Fruit fly (Drosophila melanogaster) whole organism, embryonic: Measurements from ENCODE around the gene pr.

Source experiments
- Blimp-1 ChIP-seq: fragments of 200-800 bp; sonication (Bioruptor generic); optimal IDR thresholded peaks from 3 replicates; lab custom pipeline; 2018; ENCODE audit warnings: missing biosample characterization, missing genetic modification characterization, mild to moderate bottlenecking, moderate library complexity, missing genetic modification reagents
- CG11093 ChIP-seq: fragments of 200-800 bp; sonication (Bioruptor generic); IDR thresholded peaks from 3 replicates; pipeline ENCODE4 v1.3.6; 2022; ENCODE audit warnings: missing biosample characterization, missing genetic modification characterization
- CG11560 ChIP-seq: fragments of 200-800 bp; sonication (Bioruptor generic); IDR thresholded peaks from 3 replicates; pipeline ENCODE4 v1.3.6; 2022; ENCODE audit warnings: missing biosample characterization, missing genetic modification characterization
- CG12391 ChIP-seq: fragments of 200-800 bp; sonication (Bioruptor generic); optimal IDR thresholded peaks from 3 replicates; lab custom pipeline; 2018; ENCODE audit warnings: missing biosample characterization, mild to moderate bottlenecking, missing genetic modification characterization, moderate library complexity
- CG13424 ChIP-seq: fragments of 200-800 bp; sonication (Bioruptor generic); optimal IDR thresholded peaks from 2 replicates; lab custom pipeline; 2019; ENCODE audit warnings: missing biosample characterization, mild to moderate bottlenecking, missing genetic modification characterization, moderate library complexity
- CG14667 ChIP-seq: fragments of 200-800 bp; sonication (Bioruptor generic); IDR thresholded peaks from 2 replicates; pipeline ENCODE4 v1.3.6; 2022; ENCODE audit warnings: missing biosample characterization, missing genetic modification characterization
- CG18476 ChIP-seq: fragments of 200-800 bp; sonication (Bioruptor generic); optimal IDR thresholded peaks from 2 replicates; lab custom pipeline; 2016; ENCODE audit warnings: missing biosample characterization, mild to moderate bottlenecking, missing genetic modification characterization
- CG18599 ChIP-seq: fragments of 200-800 bp; sonication (Bioruptor generic); optimal IDR thresholded peaks from 3 replicates; lab custom pipeline; 2017; ENCODE audit warnings: missing biosample characterization, missing genetic modification characterization, mild to moderate bottlenecking, moderate library complexity, missing genetic modification reagents
- CG2120 ChIP-seq: fragments of 200-800 bp; sonication (Bioruptor generic); optimal IDR thresholded peaks from 3 replicates; lab custom pipeline; 2016; ENCODE audit warnings: missing biosample characterization, missing genetic modification characterization
- CG30431 ChIP-seq: fragments of 200-800 bp; sonication (Bioruptor generic); optimal IDR thresholded peaks from 2 replicates; lab custom pipeline; 2017; ENCODE audit warnings: missing biosample characterization, missing genetic modification characterization
- CG32767 ChIP-seq: fragments of 200-800 bp; sonication (Bioruptor generic); IDR thresholded peaks from 2 replicates; pipeline ENCODE4 v1.3.6; 2022; ENCODE audit warnings: missing biosample characterization, missing genetic modification characterization
- CG4730 ChIP-seq: fragments of 200-800 bp; sonication (Bioruptor generic); IDR thresholded peaks from 2 replicates; pipeline ENCODE4 v1.3.6; 2022; ENCODE audit warnings: missing biosample characterization, missing genetic modification characterization
- CG6765 ChIP-seq: fragments of 200-800 bp; sonication (Bioruptor generic); optimal IDR thresholded peaks from 3 replicates; lab custom pipeline; 2017; ENCODE audit warnings: missing biosample characterization, mild to moderate bottlenecking, missing genetic modification characterization
- CG6791 ChIP-seq: fragments of 200-800 bp; sonication (Bioruptor generic); IDR thresholded peaks from 3 replicates; pipeline ENCODE4 v1.3.6; 2022; ENCODE audit warnings: missing biosample characterization, missing genetic modification characterization; ENCODE audit not compliant: partially characterized antibody
- CG8290 ChIP-seq, 3 experiments: fragments of 200-800 bp; sonication (Bioruptor generic); optimal IDR thresholded peaks; 2 replicates each; lab custom pipeline; 2016 to 2019; ENCODE audit warnings: missing biosample characterization in 3 of 3, missing genetic modification characterization in 3 of 3, mild to moderate bottlenecking in 2 of 3, moderate library complexity in 1 of 3
- CG8478 ChIP-seq: fragments of >200 bp; optimal IDR thresholded peaks from 2 replicates; lab custom pipeline; 2018
- CG8944 ChIP-seq: fragments of 200-800 bp; sonication (Bioruptor generic); optimal IDR thresholded peaks from 3 replicates; lab custom pipeline; 2016; ENCODE audit warnings: missing biosample characterization, missing genetic modification characterization
- CG9437 ChIP-seq: fragments of 200-800 bp; sonication (Bioruptor generic); optimal IDR thresholded peaks from 2 replicates; lab custom pipeline; 2018; ENCODE audit warnings: missing biosample characterization, mild to moderate bottlenecking, missing genetic modification characterization
- CG9609 ChIP-seq: fragments of 200-800 bp; sonication (Bioruptor generic); optimal IDR thresholded peaks from 3 replicates; lab custom pipeline; 2016; ENCODE audit warnings: missing biosample characterization, missing genetic modification characterization
- CG9727 ChIP-seq: fragments of 200-800 bp; sonication (Bioruptor generic); optimal IDR thresholded peaks from 3 replicates; lab custom pipeline; 2017; ENCODE audit warnings: missing biosample characterization, mild to moderate bottlenecking, missing genetic modification characterization
- CoRest ChIP-seq: fragments of 200-800 bp; sonication (Bioruptor generic); optimal IDR thresholded peaks from 3 replicates; lab custom pipeline; 2018; ENCODE audit warnings: missing biosample characterization, mild to moderate bottlenecking, missing genetic modification characterization, moderate library complexity
- CrebB ChIP-seq: fragments of 200-800 bp; sonication (Bioruptor generic); optimal IDR thresholded peaks from 3 replicates; lab custom pipeline; 2018; ENCODE audit warnings: missing biosample characterization, mild to moderate bottlenecking, missing genetic modification characterization
- Dip3 ChIP-seq: fragments of 200-800 bp; sonication (Bioruptor generic); optimal IDR thresholded peaks from 3 replicates; lab custom pipeline; 2016; ENCODE audit warnings: missing biosample characterization, missing genetic modification characterization
- Ets65A ChIP-seq: fragments of 200-800 bp; sonication (Bioruptor generic); peaks from one replicate; lab custom pipeline; 2016; ENCODE audit warnings: missing biosample characterization, missing genetic modification characterization
- Hey ChIP-seq: fragments of 200-800 bp; sonication (Bioruptor generic); optimal IDR thresholded peaks from 3 replicates; lab custom pipeline; 2018; ENCODE audit warnings: missing biosample characterization, mild to moderate bottlenecking, missing genetic modification characterization
- HmgZ ChIP-seq: fragments of 200-800 bp; sonication (Bioruptor generic); optimal IDR thresholded peaks from 2 replicates; lab custom pipeline; 2018; ENCODE audit warnings: missing biosample characterization, mild to moderate bottlenecking, missing genetic modification characterization
- Hr3 ChIP-seq: fragments of 200-800 bp; sonication (Bioruptor generic); optimal IDR thresholded peaks from 3 replicates; lab custom pipeline; 2016; ENCODE audit warnings: missing biosample characterization, missing genetic modification characterization
- Lhr ChIP-seq: fragments of 200-800 bp; sonication (Bioruptor generic); optimal IDR thresholded peaks from 3 replicates; lab custom pipeline; 2017; ENCODE audit warnings: mild to moderate bottlenecking, missing biosample characterization, missing genetic modification reagents, missing genetic modification characterization
- MTF-1 ChIP-seq: fragments of 200-800 bp; sonication (Bioruptor generic); optimal IDR thresholded peaks from 2 replicates; lab custom pipeline; 2018; ENCODE audit warnings: missing biosample characterization, mild to moderate bottlenecking, missing genetic modification characterization, borderline replicate concordance
- Mad ChIP-seq: fragments of 200-800 bp; sonication (Bioruptor generic); optimal IDR thresholded peaks from 2 replicates; lab custom pipeline; 2016; ENCODE audit warnings: missing biosample characterization, missing genetic modification characterization
- Meics ChIP-seq: fragments of 200-800 bp; sonication (Bioruptor generic); optimal IDR thresholded peaks from 2 replicates; lab custom pipeline; 2017; ENCODE audit warnings: missing biosample characterization, mild to moderate bottlenecking, missing genetic modification characterization
- Neu2 ChIP-seq: fragments of 200-800 bp; sonication (Bioruptor generic); optimal IDR thresholded peaks from 3 replicates; lab custom pipeline; 2016; ENCODE audit warnings: missing biosample characterization, missing genetic modification characterization, borderline replicate concordance
- Side ChIP-seq: fragments of 200-800 bp; sonication (Bioruptor generic); optimal IDR thresholded peaks from 2 replicates; lab custom pipeline; 2016; ENCODE audit warnings: missing biosample characterization, missing genetic modification characterization
- Sry-δ ChIP-seq: fragments of 200-800 bp; sonication (Bioruptor generic); optimal IDR thresholded peaks from 2 replicates; lab custom pipeline; 2016; ENCODE audit warnings: missing biosample characterization, missing genetic modification characterization
- Usf ChIP-seq: fragments of 200-800 bp; sonication (Bioruptor generic); optimal IDR thresholded peaks from 2 replicates; lab custom pipeline; 2017; ENCODE audit warnings: missing genotype, missing biosample characterization, missing genetic modification characterization
- Vsx1 ChIP-seq: fragments of 200-800 bp; sonication (Bioruptor generic); optimal IDR thresholded peaks from 2 replicates; lab custom pipeline; 2017; ENCODE audit warnings: missing biosample characterization, mild to moderate bottlenecking, missing genetic modification characterization, missing genetic modification reagents
- az2 ChIP-seq: fragments of 200-800 bp; sonication (Bioruptor generic); optimal IDR thresholded peaks from 3 replicates; lab custom pipeline; 2016; ENCODE audit warnings: missing biosample characterization, missing genetic modification characterization
- caup ChIP-seq: fragments of 200-800 bp; sonication (Bioruptor generic); optimal IDR thresholded peaks from 3 replicates; lab custom pipeline; 2017; ENCODE audit warnings: missing biosample characterization, mild to moderate bottlenecking, missing genetic modification characterization, moderate library complexity; ENCODE audit not compliant: severe bottlenecking
- chm ChIP-seq: fragments of 200-800 bp; sonication (Bioruptor generic); IDR thresholded peaks from 2 replicates; pipeline ENCODE4 v1.3.6; 2022; ENCODE audit warnings: missing biosample characterization, missing genetic modification characterization
- danr ChIP-seq: fragments of 200-800 bp; sonication (Bioruptor generic); IDR thresholded peaks from 2 replicates; pipeline ENCODE4 v1.3.6; 2022; ENCODE audit warnings: missing biosample characterization, missing genetic modification characterization
- gsb-n ChIP-seq: fragments of 200-800 bp; sonication (Bioruptor generic); optimal IDR thresholded peaks from 3 replicates; lab custom pipeline; 2018; ENCODE audit warnings: missing biosample characterization, mild to moderate bottlenecking, missing genetic modification characterization
- klu ChIP-seq: fragments of 200-800 bp; sonication (Bioruptor generic); IDR thresholded peaks from 2 replicates; pipeline ENCODE4 v1.3.6; 2022; ENCODE audit warnings: missing biosample characterization, missing genetic modification characterization
- lov ChIP-seq, 2 experiments: fragments of 200-800 bp in 1 of 2; fragments of >200 bp in 1 of 2; sonication (Bioruptor generic) in 1 of 2; IDR thresholded peaks in 1 of 2; optimal IDR thresholded peaks in 1 of 2; 2 replicates in 1 of 2; 3 replicates in 1 of 2; pipeline versions ENCODE4 v1.3.6 to Lab custom; 2017 to 2022; ENCODE audit warnings: missing biosample characterization in 1 of 2, missing genetic modification characterization in 1 of 2
- oc ChIP-seq: fragments of 200-800 bp; sonication (Bioruptor generic); optimal IDR thresholded peaks from 2 replicates; lab custom pipeline; 2018; ENCODE audit warnings: missing biosample characterization, mild to moderate bottlenecking, missing genetic modification characterization, moderate library complexity
- odd ChIP-seq: fragments of 200-800 bp; sonication (Bioruptor generic); optimal IDR thresholded peaks from 2 replicates; lab custom pipeline; 2017; ENCODE audit warnings: missing biosample characterization, mild to moderate bottlenecking, missing genetic modification characterization
- pros ChIP-seq: fragments of 200-800 bp; sonication (Bioruptor generic); optimal IDR thresholded peaks from 3 replicates; lab custom pipeline; 2019; ENCODE audit warnings: missing biosample characterization, mild to moderate bottlenecking, missing genetic modification characterization, moderate library complexity
- tgo ChIP-seq: fragments of 200-800 bp; sonication (Bioruptor generic); IDR thresholded peaks from 3 replicates; pipeline ENCODE4 v1.3.6; 2022; ENCODE audit warnings: missing biosample characterization, missing genetic modification characterization
- tll ChIP-seq, 2 experiments: fragments of 200-800 bp in 1 of 2; fragments of >200 bp in 1 of 2; sonication (Bioruptor generic) in 1 of 2; optimal IDR thresholded peaks; 2 replicates each; lab custom pipeline; 2017 to 2019; ENCODE audit warnings: missing biosample characterization in 2 of 2, missing genetic modification characterization in 2 of 2, mild to moderate bottlenecking in 1 of 2, moderate library complexity in 1 of 2
- toy ChIP-seq: fragments of 200-800 bp; sonication (Bioruptor generic); IDR thresholded peaks from 2 replicates; pipeline ENCODE4 v1.3.6; 2022; ENCODE audit warnings: missing biosample characterization, missing genetic modification characterization

The pr gene

DNA sequence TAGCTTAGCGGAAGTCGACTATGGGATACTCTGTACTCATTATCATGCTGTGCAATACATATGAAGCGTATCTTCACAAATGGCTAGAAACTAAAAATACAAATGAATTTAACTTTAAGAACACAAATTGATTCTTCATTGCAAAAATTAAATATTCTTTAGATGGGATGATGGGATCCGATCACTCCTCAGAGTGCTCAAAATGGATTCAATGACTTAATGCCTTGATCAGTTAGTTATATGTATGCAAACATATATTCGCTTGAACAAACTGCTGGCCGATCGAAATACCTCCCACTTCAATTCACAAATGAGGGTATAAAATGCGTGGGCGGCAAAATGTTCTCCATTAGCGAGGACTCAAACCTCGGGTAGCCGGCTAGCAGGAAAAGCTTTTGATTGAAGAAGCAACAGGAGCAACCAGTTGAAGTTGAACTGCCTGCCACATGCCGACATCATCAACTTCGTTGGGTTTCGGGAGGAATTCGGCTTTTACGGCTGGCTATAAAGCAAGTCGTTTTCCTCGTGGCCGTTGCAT, 47.8 kb downstream of the pr start, which contains the start of gene sNPF (continued):
- TF ChIP-seq CG8944 (peak; percentile 6), Usf (GFP tag; lab: Kevin White, UChicago) (peak; percentile 16), CrebB (tag; lab: Kevin White, UChicago) (peak; percentile 7), tgo (GFP tag; lab: Robert Waterston, UW) (peak; percentile 41; the same call in 1 of the 3 replicates), CoRest (tag; lab: Kevin White, UChicago) (peak; percentile 69), oc (tag; lab: Kevin White, UChicago) (no peak), CG6791 (no peak), caup (peak; percentile 71), Sry-δ (no peak), Lhr (GFP tag; lab: Kevin White, UChicago) (no peak), CG11093 (GFP tag; lab: Robert Waterston, UW) (no peak), CG32767 (no peak), CG2120 (GFP tag; lab: Kevin White, UChicago) (peak; percentile 87), chm (no peak), CG6765 (peak; percentile 44), Blimp-1 (no peak), odd (peak; percentile 1), CG4730 (GFP tag; lab: Robert Waterston, UW) (no peak), Mad (GFP tag; lab: Kevin White, UChicago) (no peak), Vsx1 (GFP tag; lab: Kevin White, UChicago) (peak; percentile 12), CG14667 (GFP tag; lab: Robert Waterston, UW) (no peak), toy (GFP tag; lab: Robert Waterston, UW) (no peak), tll (GFP tag; optimal IDR thresholded peaks at IDR 0.05; lab: Kevin White, UChicago) (no peak), CG9727 (GFP tag; lab: Kevin White, UChicago) (peak; percentile 72), CG13424 (tag; lab: Kevin White, UChicago) (peak; percentile 63), CG18476 (GFP tag; lab: Kevin White, UChicago) (peak; percentile 28), CG30431 (GFP tag; lab: Kevin White, UChicago) (peak; percentile 50), Dip3 (GFP tag; lab: Kevin White, UChicago) (peak; percentile 54), Hr3 (GFP tag; lab: Kevin White, UChicago) (peak; percentile 37), CG12391 (no peak), CG11560 (tag; lab: Robert Waterston, UW) (0 out of 3 replicates have a peak, but pooled peaks have one; percentile 36), Ets65A (peak; percentile 97), Meics (GFP tag; lab: Kevin White, UChicago) (peak; percentile 67), HmgZ (tag; lab: Kevin White, UChicago) (peak; percentile 9), gsb-n (no peak), CG9609 (GFP tag; lab: Kevin White, UChicago) (peak; percentile 49), CG8478 (lab: Kevin White, UChicago) (no peak), lov (optimal IDR thresholded peaks at IDR 0.05; lab: Kevin White, UChicago) (no peak), lov (GFP tag; IDR thresholded peaks at IDR 0.05; lab: Robert Waterston, UW) (peak; percentile 16; the same call in 1 of the 3 replicates), klu (peak; percentile 48; the same call in 1 of the 2 replicates), pros (GFP tag; lab: Kevin White, UChicago) (no peak), CG9437 (GFP tag; lab: Kevin White, UChicago) (peak; percentile 54), Hey (no peak), Neu2 (GFP tag; lab: Kevin White, UChicago) (no peak), danr (GFP tag; lab: Robert Waterston, UW) (no peak), CG8290 (GFP tag; optimal IDR thresholded peaks at IDR 0.05; lab: Kevin White, UChicago) (no peak), CG8290 (tag; optimal IDR thresholded peaks at IDR 0.05; lab: Kevin White, UChicago) (peak in 1 of 2 experiments; percentile 5), az2 (GFP tag; lab: Kevin White, UChicago) (peak; percentile 14), CG18599 (GFP tag; lab: Kevin White, UChicago) (peak; percentile 83), MTF-1 (GFP tag; lab: Kevin White, UChicago) (no peak), Side (GFP tag; lab: Kevin White, UChicago) (no peak)
